Worm (Caenorhabditis elegans) whole organism, late embryonic: ENCODE results near the gene lido-13.

Source experiments
- ama-1 ChIP-seq: fragments of 150-350 bp; optimal IDR thresholded peaks from 2 replicates; lab custom pipeline; 2014
- ceh-34 ChIP-seq: sonication (generic microtip); optimal IDR thresholded peaks from 2 replicates; lab custom pipeline; 2016; ENCODE audit warnings: mild to moderate bottlenecking, missing genetic modification characterization, missing compliant biosample characterization
- ceh-45 ChIP-seq: fragments of 200-800 bp; sonication (Bioruptor generic); IDR thresholded peaks from 2 replicates; pipeline ENCODE4 v1.3.6; 2022; ENCODE audit warnings: missing genetic modification reagents, missing genetic modification characterization, missing compliant biosample characterization
- elt-4 ChIP-seq: sonication (generic microtip); optimal IDR thresholded peaks from 2 replicates; lab custom pipeline; 2016; ENCODE audit warnings: missing genetic modification characterization, missing compliant biosample characterization
- ets-4 ChIP-seq: sonication (generic microtip); optimal IDR thresholded peaks from 2 replicates; lab custom pipeline; 2016; ENCODE audit warnings: missing genetic modification characterization, missing compliant biosample characterization
- hlh-30 ChIP-seq: sonication (generic microtip); optimal IDR thresholded peaks from 2 replicates; lab custom pipeline; 2017; ENCODE audit warnings: antibody characterized with exemption, missing genetic modification characterization, missing compliant biosample characterization; ENCODE audit not compliant: insufficient read depth

DNA sequence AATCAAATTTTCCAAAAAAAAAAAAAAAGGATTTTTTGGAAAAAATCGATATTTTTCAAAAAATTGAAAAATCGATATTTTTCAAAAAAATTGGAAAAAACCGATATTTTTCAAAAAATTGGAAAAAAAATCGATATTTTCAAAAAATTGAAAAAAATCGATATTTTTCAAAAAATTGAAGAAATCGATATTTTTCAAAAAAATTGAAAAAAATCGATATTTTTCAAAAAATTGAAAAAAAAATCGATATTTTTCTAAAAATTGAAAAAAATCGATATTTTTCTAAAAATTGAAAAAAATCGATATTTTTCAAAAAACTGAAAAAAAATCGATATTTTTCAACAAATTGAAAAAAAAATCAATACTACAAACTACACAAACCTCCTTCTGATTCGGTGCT lies 9.9 kb upstream of the lido-13 start:
- TF ChIP-seq hlh-30 (tag; lab: Kevin White, UChicago): no peak
- TF ChIP-seq elt-4 (tag; lab: Kevin White, UChicago): no peak
- no peak for TF ChIP-seq ceh-45 (GFP tag; lab: Robert Waterston, UW)
- TF ChIP-seq ceh-34 (tag; lab: Kevin White, UChicago): no peak
- no peak for TF ChIP-seq ets-4 (tag; lab: Kevin White, UChicago)
- TF ChIP-seq ama-1 (lab: Kevin White, UChicago): no peak
